Worm (Caenorhabditis elegans): ENCODE data around the gene B0252.3.

ce11 chrII:6876957-6877356 is 30.6 kb downstream of the B0252.3 start, which contains the start of gene slc-36.5:
- no peak for TF ChIP-seq nhr-237 (tag; optimal IDR thresholded peaks at IDR 0.05)
- no peak for TF ChIP-seq egl-27 (tag; optimal IDR thresholded peaks at IDR 0.05)
- no peak for TF ChIP-seq R02D3.7 (tag; optimal IDR thresholded peaks at IDR 0.05)
- no peak for TF ChIP-seq lin-1 (GFP tag; IDR thresholded peaks at IDR 0.05)
